Worm (Caenorhabditis elegans) whole organism, L4 larva: Measurements from ENCODE around the gene apn-1.

Experiments
- mdl-1 ChIP-seq, 2 experiments: fragments of 150-350 bp in 1 of 2; sonication (generic microtip) in 1 of 2; optimal IDR thresholded peaks; 2 replicates each; lab custom pipeline; 2014 to 2017; ENCODE audit warnings: missing biosample characterization in 2 of 2, missing genetic modification characterization in 2 of 2
- mdt-29 ChIP-seq: fragments of 200-800 bp; sonication (Bioruptor generic); IDR thresholded peaks from 2 replicates; pipeline ENCODE4 v1.3.6; 2022; ENCODE audit warnings: missing genetic modification reagents, missing genetic modification characterization, missing compliant biosample characterization
- unc-130 ChIP-seq: sonication (generic microtip); optimal IDR thresholded peaks from 2 replicates; lab custom pipeline; 2016; ENCODE audit warnings: missing genetic modification reagents, missing genetic modification characterization, missing compliant biosample characterization

DNA sequence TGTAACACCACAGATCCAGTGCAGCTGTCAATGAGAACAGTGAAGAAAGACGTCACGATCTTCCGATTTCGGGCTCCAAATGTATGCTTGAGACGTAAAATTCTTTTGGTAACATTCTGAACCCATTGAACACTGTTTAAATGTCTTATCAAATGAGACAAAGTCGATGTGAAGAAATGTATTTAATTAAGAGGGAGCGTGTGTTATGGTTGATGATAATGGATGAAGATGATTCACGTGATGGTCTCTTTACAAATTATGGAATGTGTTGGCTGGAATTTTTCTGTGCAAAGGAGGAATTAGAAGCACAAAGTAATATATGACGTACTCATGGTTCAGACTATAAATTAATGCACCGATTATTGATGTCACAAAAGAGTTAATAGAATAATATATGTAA is 40.4 kb upstream of the apn-1 start:
- no peak for TF ChIP-seq mdt-29 (GFP tag; lab: Robert Waterston, UW)
- TF ChIP-seq unc-130 (GFP tag; lab: Kevin White, UChicago) = no peak
- no peak for TF ChIP-seq mdl-1 (tag; optimal IDR thresholded peaks at IDR 0.05; lab: Kevin White, UChicago)
